Worm (Caenorhabditis elegans) whole organism, L4 larva: Measurements from ENCODE around the gene nlp-55.

Source experiments
- F44E2.7 ChIP-seq: fragments of 200-800 bp; sonication (Bioruptor generic); IDR thresholded peaks from 2 replicates; pipeline ENCODE4 v2.1.2; 2022; ENCODE audit warnings: missing genetic modification characterization, missing compliant biosample characterization
- R02D3.7 ChIP-seq: fragments of 150-350 bp; sonication (generic microtip); optimal IDR thresholded peaks from 3 replicates; lab custom pipeline; 2014; ENCODE audit warnings: missing biosample characterization, missing genetic modification characterization
- Y105C5A.15 ChIP-seq: fragments of 200-800 bp; sonication (Bioruptor generic); IDR thresholded peaks from 2 replicates; pipeline ENCODE4 v1.3.6; 2022; ENCODE audit warnings: missing genetic modification characterization, missing compliant biosample characterization
- Y48G9A.11 ChIP-seq: fragments of 200-800 bp; sonication (Bioruptor generic); IDR thresholded peaks from 2 replicates; pipeline ENCODE4 v1.3.6; 2022; ENCODE audit warnings: missing genetic modification reagents, missing genetic modification characterization, missing compliant biosample characterization
- Y75B8A.6 ChIP-seq: fragments of 200-800 bp; sonication (Bioruptor generic); IDR thresholded peaks from 2 replicates; pipeline ENCODE4 v1.3.6; 2022; ENCODE audit warnings: missing genetic modification reagents, missing genetic modification characterization, missing compliant biosample characterization
- ZK337.2 ChIP-seq: fragments of 200-800 bp; sonication (Bioruptor generic); IDR thresholded peaks from 2 replicates; pipeline ENCODE4 v1.3.6; 2022; ENCODE audit warnings: missing genetic modification reagents, missing genetic modification characterization, missing compliant biosample characterization
- aly-2 ChIP-seq: sonication (generic microtip); optimal IDR thresholded peaks from 2 replicates; lab custom pipeline; 2018; ENCODE audit warnings: missing biosample characterization, missing genetic modification characterization
- ama-1 ChIP-seq: fragments of 150-350 bp; optimal IDR thresholded peaks from 2 replicates; lab custom pipeline; 2014; ENCODE audit warnings: inconsistent platforms, mixed read lengths
- attf-4 ChIP-seq: sonication (generic microtip); optimal IDR thresholded peaks from 3 replicates; lab custom pipeline; 2017; ENCODE audit warnings: missing biosample characterization, missing genetic modification characterization
- ceh-28 ChIP-seq: fragments of 150-350 bp; optimal IDR thresholded peaks from 2 replicates; lab custom pipeline; 2014; ENCODE audit warnings: missing biosample characterization, missing genetic modification reagents, missing genetic modification characterization
- ceh-62 ChIP-seq: sonication (generic microtip); optimal IDR thresholded peaks from 2 replicates; lab custom pipeline; 2017; ENCODE audit warnings: missing biosample characterization, missing genetic modification characterization
- ceh-82 ChIP-seq: sonication (generic microtip); optimal IDR thresholded peaks from 2 replicates; lab custom pipeline; 2017; ENCODE audit warnings: missing biosample characterization, missing genetic modification characterization
- ces-1 ChIP-seq: fragments of 150-350 bp; sonication (generic microtip); optimal IDR thresholded peaks from 4 replicates; lab custom pipeline; 2014; ENCODE audit warnings: missing biosample characterization, missing genetic modification reagents, missing genetic modification characterization
- cey-2 ChIP-seq: sonication (generic microtip); optimal IDR thresholded peaks from 3 replicates; lab custom pipeline; 2017; ENCODE audit warnings: missing genetic modification characterization, mild to moderate bottlenecking, missing compliant biosample characterization, antibody characterized with exemption, borderline replicate concordance; ENCODE audit not compliant: insufficient read depth
- ctbp-1 ChIP-seq: fragments of 200-800 bp; sonication (Bioruptor generic); IDR thresholded peaks from 2 replicates; pipeline ENCODE4 v1.3.6; 2022; ENCODE audit warnings: missing genetic modification reagents, missing genetic modification characterization, missing compliant biosample characterization
- daf-12 ChIP-seq: fragments of 150-350 bp; optimal IDR thresholded peaks from 2 replicates; lab custom pipeline; 2014; ENCODE audit warnings: missing biosample characterization, missing genetic modification reagents, missing genetic modification characterization
- daf-19 ChIP-seq: fragments of 200-800 bp; sonication (Bioruptor generic); conservative IDR thresholded peaks from 2 replicates; pipeline ENCODE4 v1.3.6; 2022; ENCODE audit warnings: missing genetic modification characterization, missing compliant biosample characterization
- daf-8 ChIP-seq: fragments of 200-800 bp; sonication (Bioruptor generic); IDR thresholded peaks from 2 replicates; pipeline ENCODE4 v1.3.6; 2022; ENCODE audit warnings: missing genetic modification characterization, missing compliant biosample characterization
- dmd-8 ChIP-seq: fragments of 200-800 bp; sonication (Bioruptor generic); IDR thresholded peaks from 2 replicates; pipeline ENCODE4 v1.3.6; 2022; ENCODE audit warnings: missing genetic modification characterization, missing compliant biosample characterization
- dve-1 ChIP-seq: sonication (generic microtip); optimal IDR thresholded peaks from 2 replicates; lab custom pipeline; 2017; ENCODE audit warnings: antibody characterized with exemption, mild to moderate bottlenecking, missing genetic modification characterization, missing compliant biosample characterization; ENCODE audit not compliant: insufficient read depth
- egl-27 ChIP-seq: sonication (generic microtip); optimal IDR thresholded peaks from 3 replicates; lab custom pipeline; 2017; ENCODE audit warnings: missing biosample characterization, missing genetic modification reagents, missing genetic modification characterization
- fkh-10 ChIP-seq: fragments of 150-350 bp; optimal IDR thresholded peaks from 2 replicates; lab custom pipeline; 2014; ENCODE audit warnings: missing biosample characterization, missing genetic modification reagents, missing genetic modification characterization
- fos-1 ChIP-seq: fragments of 150-350 bp; optimal IDR thresholded peaks from 2 replicates; lab custom pipeline; 2014; ENCODE audit warnings: missing biosample characterization, missing genetic modification characterization
- gei-8 ChIP-seq: fragments of 200-800 bp; sonication (Bioruptor generic); optimal IDR thresholded peaks from 2 replicates; lab custom pipeline; 2018; ENCODE audit warnings: mild to moderate bottlenecking, missing genetic modification characterization, missing compliant biosample characterization
- hif-1 ChIP-seq, 2 experiments: sonication (generic microtip); optimal IDR thresholded peaks; 2 replicates each; lab custom pipeline; 2016 to 2017; ENCODE audit warnings: missing compliant biosample characterization in 2 of 2, missing genetic modification characterization in 2 of 2, missing genetic modification reagents in 2 of 2, missing genotype in 2 of 2, mild to moderate bottlenecking in 1 of 2
- lim-7 ChIP-seq: fragments of 200-800 bp; sonication (Bioruptor generic); IDR thresholded peaks from 2 replicates; pipeline ENCODE4 v1.3.6; 2022; ENCODE audit warnings: missing genetic modification characterization, missing compliant biosample characterization
- mdl-1 ChIP-seq, 2 experiments: fragments of 150-350 bp in 1 of 2; sonication (generic microtip) in 1 of 2; optimal IDR thresholded peaks; 2 replicates each; lab custom pipeline; 2014 to 2017; ENCODE audit warnings: missing biosample characterization in 2 of 2, missing genetic modification characterization in 2 of 2
- mep-1 ChIP-seq: fragments of 150-350 bp; sonication (generic microtip); optimal IDR thresholded peaks from 3 replicates; lab custom pipeline; 2014; ENCODE audit warnings: missing biosample characterization, missing genetic modification characterization
- mes-2 ChIP-seq: sonication (generic microtip); optimal IDR thresholded peaks from 2 replicates; lab custom pipeline; 2016; ENCODE audit warnings: missing genotype, mild to moderate bottlenecking, missing genetic modification characterization, missing compliant biosample characterization; ENCODE audit not compliant: poor library complexity, severe bottlenecking
- mxl-2 ChIP-seq: fragments of 200-800 bp; sonication (Bioruptor generic); conservative IDR thresholded peaks from 2 replicates; pipeline ENCODE4 v1.3.6; 2022; ENCODE audit warnings: missing genetic modification reagents, missing genetic modification characterization, missing compliant biosample characterization
- nhr-10 ChIP-seq: fragments of 150-350 bp; optimal IDR thresholded peaks from 2 replicates; lab custom pipeline; 2014; ENCODE audit warnings: missing biosample characterization, missing genetic modification characterization
- nhr-111 ChIP-seq: fragments of 200-800 bp; sonication (Bioruptor generic); optimal IDR thresholded peaks from 2 replicates; lab custom pipeline; 2018; ENCODE audit warnings: mild to moderate bottlenecking, missing genetic modification characterization, missing compliant biosample characterization
- nhr-25 ChIP-seq: sonication (generic microtip); optimal IDR thresholded peaks from 2 replicates; lab custom pipeline; 2017; ENCODE audit warnings: missing genetic modification characterization, mild to moderate bottlenecking, missing compliant biosample characterization, antibody characterized with exemption, moderate library complexity, borderline replicate concordance; ENCODE audit not compliant: insufficient read depth
- nhr-28 ChIP-seq: fragments of 150-350 bp; optimal IDR thresholded peaks from 2 replicates; lab custom pipeline; 2014; ENCODE audit warnings: missing biosample characterization, missing genetic modification characterization
- nhr-48 ChIP-seq: sonication (generic microtip); optimal IDR thresholded peaks from 2 replicates; lab custom pipeline; 2016; ENCODE audit warnings: mild to moderate bottlenecking, missing genetic modification characterization, missing compliant biosample characterization
- nhr-76 ChIP-seq: fragments of 150-350 bp; optimal IDR thresholded peaks from 2 replicates; lab custom pipeline; 2014; ENCODE audit warnings: missing biosample characterization, missing genetic modification characterization
- pqm-1 ChIP-seq: sonication (generic microtip); optimal IDR thresholded peaks from 2 replicates; lab custom pipeline; 2017; ENCODE audit warnings: missing biosample characterization, missing genetic modification characterization
- saeg-2 ChIP-seq: fragments of 200-800 bp; sonication (Bioruptor generic); IDR thresholded peaks from 2 replicates; pipeline ENCODE4 v1.3.6; 2022; ENCODE audit warnings: missing genetic modification reagents, missing genetic modification characterization, missing compliant biosample characterization
- sdz-12 ChIP-seq: fragments of 200-800 bp; sonication (Bioruptor generic); optimal IDR thresholded peaks from 2 replicates; lab custom pipeline; 2018; ENCODE audit warnings: mild to moderate bottlenecking, missing genetic modification characterization, missing compliant biosample characterization
- tra-1 ChIP-seq: fragments of 200-800 bp; sonication (Bioruptor generic); IDR thresholded peaks from 2 replicates; pipeline ENCODE4 v1.3.6; 2022; ENCODE audit warnings: missing genetic modification reagents, missing genetic modification characterization, missing compliant biosample characterization
- unc-130 ChIP-seq: sonication (generic microtip); optimal IDR thresholded peaks from 2 replicates; lab custom pipeline; 2016; ENCODE audit warnings: missing genetic modification reagents, missing genetic modification characterization, missing compliant biosample characterization
- unc-39 ChIP-seq: sonication (generic microtip); optimal IDR thresholded peaks from 2 replicates; lab custom pipeline; 2017; ENCODE audit warnings: missing biosample characterization, missing genetic modification characterization
- zfp-3 ChIP-seq: fragments of 200-800 bp; sonication (Bioruptor generic); conservative IDR thresholded peaks from 2 replicates; pipeline ENCODE4 v1.3.6; 2022; ENCODE audit warnings: missing genetic modification reagents, missing genetic modification characterization, missing compliant biosample characterization
- zip-11 ChIP-seq: fragments of 200-800 bp; sonication (Bioruptor generic); IDR thresholded peaks from 2 replicates; pipeline ENCODE4 v1.3.6; 2022; ENCODE audit warnings: missing genetic modification characterization, missing compliant biosample characterization
- zip-2 ChIP-seq: fragments of 150-350 bp; optimal IDR thresholded peaks from 2 replicates; lab custom pipeline; 2014; ENCODE audit warnings: missing biosample characterization, missing genetic modification characterization

nlp-55 gene

ce11 chrII:8259674-8260073, 35.5 kb downstream of the nlp-55 start (continued):
- TF ChIP-seq sdz-12 (no peak), egl-27 (no peak), ces-1 (GFP tag; lab: Kevin White, UChicago) (no peak), saeg-2 (GFP tag; lab: Robert Waterston, UW) (no peak), mes-2 (no peak), daf-12 (no peak), F44E2.7 (GFP tag; lab: Robert Waterston, UW) (no peak), cey-2 (tag; lab: Kevin White, UChicago) (no peak), fkh-10 (GFP tag; lab: Kevin White, UChicago) (no peak), zip-11 (no peak), attf-4 (tag; lab: Kevin White, UChicago) (no peak), pqm-1 (no peak), ZK337.2 (GFP tag; lab: Robert Waterston, UW) (no peak), nhr-28 (tag; lab: Kevin White, UChicago) (peak; percentile 12), Y105C5A.15 (no peak), tra-1 (GFP tag; lab: Robert Waterston, UW) (0 out of 2 replicates have a peak, but pooled peaks have one; percentile 15), mxl-2 (GFP tag; lab: Robert Waterston, UW) (no peak), ctbp-1 (GFP tag; lab: Robert Waterston, UW) (no peak), ceh-62 (tag; lab: Kevin White, UChicago) (no peak), nhr-76 (tag; lab: Kevin White, UChicago) (no peak), daf-19 (GFP tag; lab: Robert Waterston, UW) (no peak), lim-7 (GFP tag; lab: Robert Waterston, UW) (no peak), nhr-25 (peak; percentile 2), mep-1 (tag; lab: Kevin White, UChicago) (no peak), nhr-48 (tag; lab: Kevin White, UChicago) (no peak), unc-130 (no peak), Y75B8A.6 (GFP tag; lab: Robert Waterston, UW) (no peak), aly-2 (tag; lab: Kevin White, UChicago) (no peak), dmd-8 (GFP tag; lab: Robert Waterston, UW) (no peak), ceh-82 (tag; lab: Kevin White, UChicago) (no peak), mdl-1 (tag; optimal IDR thresholded peaks at IDR 0.05; lab: Kevin White, UChicago) (no peak), Y48G9A.11 (no peak), ama-1 (no peak)

- TF ChIP-seq gei-8 (no peak), unc-39 (tag; lab: Kevin White, UChicago) (no peak), zfp-3 (GFP tag; lab: Robert Waterston, UW) (no peak), ctbp-1 (GFP tag; lab: Robert Waterston, UW) (no peak), cey-2 (tag; lab: Kevin White, UChicago) (no peak), daf-8 (GFP tag; lab: Robert Waterston, UW) (no peak), dve-1 (tag; lab: Kevin White, UChicago) (no peak), mes-2 (no peak), ceh-28 (no peak), nhr-111 (GFP tag; lab: Kevin White, UChicago) (no peak), zip-2 (tag; lab: Kevin White, UChicago) (no peak), ceh-82 (tag; lab: Kevin White, UChicago) (no peak), R02D3.7 (tag; lab: Kevin White, UChicago) (no peak), hif-1 (tag; optimal IDR thresholded peaks at IDR 0.05; lab: Kevin White, UChicago) (no peak), nhr-10 (tag; lab: Kevin White, UChicago) (no peak), attf-4 (tag; lab: Kevin White, UChicago) (no peak), fos-1 (tag; lab: Kevin White, UChicago) (no peak)
Observed at ce11 chrII:8259038-8259437, 36.2 kb downstream of the nlp-55 start, which contains the start of gene F35C11.6. TSS of gene F35C11.6 (minus strand) at chrII:8259138.
